Fruit fly (Drosophila melanogaster) whole organism, embryonic: ENCODE data around the gene TFAM.

Experiments used
- CG30020 ChIP-seq: fragments of 200-800 bp; optimal IDR thresholded peaks from 2 replicates; lab custom pipeline; 2019; ENCODE audit warnings: missing biosample characterization, mild to moderate bottlenecking, missing genetic modification characterization, moderate library complexity
- Elba2 ChIP-seq: fragments of 200-800 bp; sonication (Bioruptor generic); optimal IDR thresholded peaks from 3 replicates; lab custom pipeline; 2016; ENCODE audit warnings: missing biosample characterization, missing genetic modification characterization
- Sry-δ ChIP-seq: fragments of 200-800 bp; sonication (Bioruptor generic); optimal IDR thresholded peaks from 2 replicates; lab custom pipeline; 2016; ENCODE audit warnings: missing biosample characterization, missing genetic modification characterization

DNA sequence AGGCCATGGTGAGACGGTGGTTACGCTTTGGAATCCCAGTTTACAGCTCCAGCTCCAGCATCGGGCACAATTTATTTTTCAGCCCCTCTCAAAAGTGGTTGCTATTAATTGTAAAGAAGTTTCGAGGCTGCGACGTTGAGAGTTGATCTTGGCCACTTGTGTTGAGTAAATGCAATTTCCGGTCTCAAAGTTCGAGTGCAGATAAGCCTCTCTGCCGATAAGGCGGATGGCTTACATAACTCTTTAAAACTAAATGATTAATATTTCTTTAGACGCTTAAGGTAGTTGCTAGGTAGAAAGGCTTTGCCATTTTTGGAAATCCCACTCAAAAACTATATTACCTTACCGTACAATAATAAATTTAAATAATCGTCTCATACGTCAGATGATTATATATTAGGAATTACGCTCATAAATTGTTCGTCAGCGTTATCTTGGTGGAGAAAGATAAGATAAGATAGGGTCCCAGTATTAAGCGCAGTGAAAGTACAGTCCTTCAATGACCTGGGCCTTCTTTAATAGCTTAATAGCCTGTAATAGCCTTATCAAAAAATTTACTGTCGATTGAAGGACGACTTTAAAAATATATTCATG lies 28.8 kb upstream of the TFAM start:
- TF ChIP-seq Sry-δ (GFP tag; lab: Kevin White, UChicago) = no peak
- no peak for TF ChIP-seq CG30020
- no peak for TF ChIP-seq Elba2 (GFP tag; lab: Kevin White, UChicago)
